Fruit fly (Drosophila melanogaster): ENCODE measurements around the gene Cpr78Cc.

The Cpr78Cc gene

dm6 chr3L:21276296-21277257, 23.8 kb upstream of the Cpr78Cc start (continued):
- peak; percentile 53 for TF ChIP-seq kay (GFP tag; optimal IDR thresholded peaks at IDR 0.05)
- TF ChIP-seq btn (GFP tag; optimal IDR thresholded peaks at IDR 0.05), result no peak
- TF ChIP-seq CG9215 (GFP tag; IDR thresholded peaks at IDR 0.05), result peak; percentile 53
- peak; percentile 39 for TF ChIP-seq gro (GFP tag; optimal IDR thresholded peaks at IDR 0.05)
- peak; percentile 19; the same call in 1 of the 2 replicates for TF ChIP-seq chm (GFP tag; IDR thresholded peaks at IDR 0.05)
- no peak for TF ChIP-seq CG16779 (GFP tag; IDR thresholded peaks at IDR 0.05)
- TF ChIP-seq eve (GFP tag; optimal IDR thresholded peaks at IDR 0.05), result peak in 1 of 2 experiments; percentile 92
- peak; percentile 94 for TF ChIP-seq abd-A (tag; optimal IDR thresholded peaks at IDR 0.05)
- TF ChIP-seq ERR (GFP tag; optimal IDR thresholded peaks at IDR 0.05), result no peak
- no peak for TF ChIP-seq ash1 (GFP tag; optimal IDR thresholded peaks at IDR 0.05)
- TF ChIP-seq Optix (GFP tag; IDR thresholded peaks at IDR 0.05), result no peak
- TF ChIP-seq zen (tag; optimal IDR thresholded peaks at IDR 0.05), result peak; percentile 19
- 0 out of 2 replicates have a peak, but pooled peaks have one; percentile 14 for TF ChIP-seq CG6272 (GFP tag; IDR thresholded peaks at IDR 0.05)
- no peak for TF ChIP-seq hkb (optimal IDR thresholded peaks at IDR 0.05)
- TF ChIP-seq hkb (GFP tag; IDR thresholded peaks at IDR 0.05), result 0 out of 2 replicates have a peak, but pooled peaks have one; percentile 39
- TF ChIP-seq sc (optimal IDR thresholded peaks at IDR 0.05), result no peak
- peak; percentile 19 for TF ChIP-seq sc (GFP tag; optimal IDR thresholded peaks at IDR 0.05)
- TF ChIP-seq Adf1 (GFP tag; IDR thresholded peaks at IDR 0.05), result no peak
- TF ChIP-seq B-H2 (GFP tag; optimal IDR thresholded peaks at IDR 0.05), result no peak
- no peak for TF ChIP-seq CG12299 (tag; optimal IDR thresholded peaks at IDR 0.05)
- peak; percentile 75 for TF ChIP-seq az2 (GFP tag; optimal IDR thresholded peaks at IDR 0.05)
- peak; percentile 61 for TF ChIP-seq CG8944 (GFP tag; optimal IDR thresholded peaks at IDR 0.05)
- TF ChIP-seq fru (optimal IDR thresholded peaks at IDR 0.05), result no peak
- TF ChIP-seq CG13296 (GFP tag; optimal IDR thresholded peaks at IDR 0.05), result peak; percentile 24
- TF ChIP-seq Fer1 (GFP tag; optimal IDR thresholded peaks at IDR 0.05), result peak; percentile 36
- no peak for TF ChIP-seq CG4328 (GFP tag; optimal IDR thresholded peaks at IDR 0.05)
- peak; percentile 86 for TF ChIP-seq z (GFP tag; IDR thresholded peaks at IDR 0.05)
- TF ChIP-seq Fer3 (tag; optimal IDR thresholded peaks at IDR 0.05), result peak; percentile 44
- no peak for TF ChIP-seq CG11085 (GFP tag; IDR thresholded peaks at IDR 0.05)
- TF ChIP-seq CG10274 (GFP tag; optimal IDR thresholded peaks at IDR 0.05), result peak; percentile 11
- peak; percentile 26; the same call in 1 of the 2 replicates for TF ChIP-seq CG13287 (GFP tag; IDR thresholded peaks at IDR 0.05; ENCODE audit: partially characterized antibody)
- TF ChIP-seq BtbVII (GFP tag; optimal IDR thresholded peaks at IDR 0.05), result peak; percentile 66
- TF ChIP-seq CG9817 (tag; optimal IDR thresholded peaks at IDR 0.05), result peak; percentile 30
- TF ChIP-seq Ets65A (GFP tag), result peak; percentile 90
- no peak for TF ChIP-seq CG34422 (GFP tag; IDR thresholded peaks at IDR 0.05)
- peak; percentile 1 for TF ChIP-seq her (GFP tag; optimal IDR thresholded peaks at IDR 0.05)
- no peak for TF ChIP-seq cas (GFP tag; IDR thresholded peaks at IDR 0.05)
- no peak for TF ChIP-seq br (optimal IDR thresholded peaks at IDR 0.05)
- TF ChIP-seq CG9437 (GFP tag; optimal IDR thresholded peaks at IDR 0.05), result peak; percentile 73
- TF ChIP-seq CG4854 (GFP tag; optimal IDR thresholded peaks at IDR 0.05), result peak; percentile 41
- no peak for TF ChIP-seq gce (GFP tag; IDR thresholded peaks at IDR 0.05)
- TF ChIP-seq crol (GFP tag; IDR thresholded peaks at IDR 0.05), result peak; percentile 96
- peak; percentile 54 for TF ChIP-seq disco-r (GFP tag; optimal IDR thresholded peaks at IDR 0.05)
- peak; percentile 29; the same call in 1 of the 2 replicates for TF ChIP-seq Bgb (GFP tag; IDR thresholded peaks at IDR 0.05; ENCODE audit: partially characterized antibody)
- TF ChIP-seq gsb-n (tag; optimal IDR thresholded peaks at IDR 0.05), result no peak
- peak; percentile 45; the same call in 1 of the 3 replicates for TF ChIP-seq CG2199 (GFP tag; IDR thresholded peaks at IDR 0.05)
- peak; percentile 55 for TF ChIP-seq Vsx1 (GFP tag; optimal IDR thresholded peaks at IDR 0.05)
- no peak for TF ChIP-seq sim (GFP tag; IDR thresholded peaks at IDR 0.05)
- peak; percentile 40 for TF ChIP-seq ems (GFP tag; optimal IDR thresholded peaks at IDR 0.05)
- peak; percentile 2 for TF ChIP-seq kah (GFP tag; optimal IDR thresholded peaks at IDR 0.05)
- TF ChIP-seq HLH54F (GFP tag; optimal IDR thresholded peaks at IDR 0.05), result peak; percentile 51
